Fruit fly (Drosophila melanogaster): ENCODE data around the gene CG11854.

- TF ChIP-seq rgr (GFP tag; optimal IDR thresholded peaks at IDR 0.05) (no peak), dl (GFP tag; optimal IDR thresholded peaks at IDR 0.05; ENCODE audit: insufficient read depth in 1 of 2, partially characterized antibody in 2 of 2) (no peak), sage (GFP tag; optimal IDR thresholded peaks at IDR 0.05) (no peak)
These were observed 48.1 kb upstream of the CG11854 start, which contains the start of gene lobo for dm6 chr3R:25193726-25194204.
